Fruit fly (Drosophila melanogaster): ENCODE measurements around the gene mre11.

Gene mre11

DNA sequence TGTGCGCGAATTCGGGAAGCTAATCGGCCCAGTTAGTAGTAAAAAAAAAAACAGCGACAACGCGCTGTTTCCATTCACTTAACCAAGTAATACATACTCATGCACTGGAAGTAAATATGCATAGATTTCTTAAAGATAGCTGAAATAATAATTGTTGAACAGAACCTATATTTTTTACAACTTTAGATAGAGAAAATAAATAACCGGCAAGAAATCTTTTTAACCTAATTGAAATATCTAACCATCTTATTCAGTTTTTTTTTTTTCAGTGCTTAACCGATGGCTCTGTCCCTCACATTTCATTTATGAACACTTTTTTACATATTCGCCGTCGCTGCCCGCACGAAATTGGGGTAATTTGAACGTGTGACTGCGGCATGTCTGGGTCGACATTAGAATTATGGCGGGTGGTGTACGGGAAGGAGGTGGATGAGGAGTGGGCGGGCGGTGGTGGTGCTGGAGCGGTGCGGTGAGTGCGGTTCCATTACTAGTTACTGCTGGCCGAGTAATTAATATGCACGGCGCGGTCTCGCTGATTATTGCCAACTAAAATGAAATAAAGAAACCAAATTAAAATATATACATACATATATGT, 49.9 kb downstream of the mre11 start (continued):
- TF ChIP-seq CG4424 (GFP tag; optimal IDR thresholded peaks at IDR 0.05) (peak; percentile 55), CG11085 (GFP tag; IDR thresholded peaks at IDR 0.05) (0 out of 2 replicates have a peak, but pooled peaks have one; percentile 8), salm (tag; optimal IDR thresholded peaks at IDR 0.05) (no peak), hth (optimal IDR thresholded peaks at IDR 0.05) (no peak), sens-2 (GFP tag; IDR thresholded peaks at IDR 0.05) (no peak), nerfin-1 (tag; optimal IDR thresholded peaks at IDR 0.05) (peak; percentile 35), CG10321 (GFP tag; IDR thresholded peaks at IDR 0.05) (no peak), fd96Cb (tag; optimal IDR thresholded peaks at IDR 0.05) (peak; percentile 51), CG4328 (GFP tag; optimal IDR thresholded peaks at IDR 0.05) (no peak), Hr78 (GFP tag; optimal IDR thresholded peaks at IDR 0.05) (peak in 1 of 2 experiments; percentile 17), CG15479 (GFP tag; optimal IDR thresholded peaks at IDR 0.05) (no peak), sqz (GFP tag; optimal IDR thresholded peaks at IDR 0.05) (peak; percentile 16), CG16815 (GFP tag; optimal IDR thresholded peaks at IDR 0.05) (no peak), wor (GFP tag; IDR thresholded peaks at IDR 0.05) (peak; percentile 49), gcm (GFP tag; optimal IDR thresholded peaks at IDR 0.05) (peak; percentile 58), CG5180 (GFP tag; optimal IDR thresholded peaks at IDR 0.05) (no peak), CG34224 (GFP tag; IDR thresholded peaks at IDR 0.05; ENCODE audit: partially characterized antibody) (no peak), CG9215 (GFP tag; IDR thresholded peaks at IDR 0.05) (no peak), amos (GFP tag; IDR thresholded peaks at IDR 0.05; ENCODE audit: partially characterized antibody) (no peak), CG12391 (tag; optimal IDR thresholded peaks at IDR 0.05) (peak; percentile 67), Asciz (GFP tag; optimal IDR thresholded peaks at IDR 0.05) (peak; percentile 26), CG10267 (tag; optimal IDR thresholded peaks at IDR 0.05) (peak; percentile 46), Xrp1 (GFP tag; IDR thresholded peaks at IDR 0.05) (peak; percentile 74), CG8765 (GFP tag; IDR thresholded peaks at IDR 0.05) (no peak), D19A (tag; optimal IDR thresholded peaks at IDR 0.05) (peak; percentile 30), vnd (GFP tag; IDR thresholded peaks at IDR 0.05; ENCODE audit: partially characterized antibody) (no peak), CG9932 (GFP tag; IDR thresholded peaks at IDR 0.05) (peak; percentile 26; the same call in 1 of the 2 replicates), CG8089 (GFP tag; optimal IDR thresholded peaks at IDR 0.05) (peak; percentile 10), CG1603 (tag; optimal IDR thresholded peaks at IDR 0.05) (peak; percentile 1), chinmo (GFP tag; IDR thresholded peaks at IDR 0.05; ENCODE audit: partially characterized antibody) (no peak), CG5245 (GFP tag; optimal IDR thresholded peaks at IDR 0.05) (peak; percentile 17), gt (GFP tag; IDR thresholded peaks at IDR 0.05) (no peak), gsb (GFP tag; IDR thresholded peaks at IDR 0.05) (no peak), CG17829 (tag; optimal IDR thresholded peaks at IDR 0.05) (peak; percentile 41), dmrt99B (tag; optimal IDR thresholded peaks at IDR 0.05) (peak; percentile 64), Rx (GFP tag; IDR thresholded peaks at IDR 0.05) (no peak), Pdp1 (GFP tag; optimal IDR thresholded peaks at IDR 0.05) (peak in 1 of 2 experiments; percentile 3), tin (GFP tag; optimal IDR thresholded peaks at IDR 0.05) (peak; percentile 36), CG9437 (GFP tag; optimal IDR thresholded peaks at IDR 0.05) (peak; percentile 37), CG18764 (GFP tag; optimal IDR thresholded peaks at IDR 0.05) (peak; percentile 2), Meics (GFP tag; optimal IDR thresholded peaks at IDR 0.05) (peak; percentile 24), Chrac-16 (GFP tag; optimal IDR thresholded peaks at IDR 0.05) (peak; percentile 57), pho (GFP tag; optimal IDR thresholded peaks at IDR 0.05) (no peak), NFAT (GFP tag; IDR thresholded peaks at IDR 0.05) (no peak), CG12769 (tag; optimal IDR thresholded peaks at IDR 0.05) (peak; percentile 14), Tbp (GFP tag; optimal IDR thresholded peaks at IDR 0.05) (no peak), zen (tag; optimal IDR thresholded peaks at IDR 0.05) (peak; percentile 26), CG2678 (tag; optimal IDR thresholded peaks at IDR 0.05) (peak; percentile 69), Sin3A (optimal IDR thresholded peaks at IDR 0.05) (no peak), Ssrp (tag; optimal IDR thresholded peaks at IDR 0.05) (peak; percentile 50)

All from whole organism, embryonic.